Worm (Caenorhabditis elegans): ENCODE measurements around the gene idpp-15.

ce11 chrIII:8551705-8552104 lies 26.8 kb downstream of the idpp-15 start:
- no peak for TF ChIP-seq pha-4 (tag; optimal IDR thresholded peaks at IDR 0.05)
- no peak for TF ChIP-seq madf-2 (tag; optimal IDR thresholded peaks at IDR 0.05)
- no peak for TF ChIP-seq dmd-4 (tag; optimal IDR thresholded peaks at IDR 0.05; ENCODE audit: borderline replicate concordance)
